Fruit fly (Drosophila melanogaster) whole organism, pupa: ENCODE results near the gene CG11155.

Experiments
- CG15710 ChIP-seq: fragments of 200-800 bp; sonication (Bioruptor generic); optimal IDR thresholded peaks from 2 replicates; lab custom pipeline; 2018; ENCODE audit warnings: missing biosample characterization, mild to moderate bottlenecking, missing genetic modification characterization, moderate library complexity
- CG17806 ChIP-seq: fragments of 200-800 bp; sonication (Bioruptor generic); optimal IDR thresholded peaks from 2 replicates; lab custom pipeline; 2018; ENCODE audit warnings: missing biosample characterization, mild to moderate bottlenecking, missing genetic modification characterization, moderate library complexity
- CG8159 ChIP-seq: fragments of 200-800 bp; sonication (Bioruptor generic); optimal IDR thresholded peaks from 3 replicates; lab custom pipeline; 2018; ENCODE audit warnings: missing biosample characterization, mild to moderate bottlenecking, missing genetic modification characterization, moderate library complexity
- CG9948 ChIP-seq: fragments of 200-800 bp; sonication (Bioruptor generic); optimal IDR thresholded peaks from 2 replicates; lab custom pipeline; 2018; ENCODE audit warnings: missing biosample characterization, mild to moderate bottlenecking, missing genetic modification characterization, moderate library complexity
- EcR ChIP-seq: fragments of 200-800 bp; sonication (Bioruptor generic); optimal IDR thresholded peaks from 3 replicates; lab custom pipeline; 2019; ENCODE audit warnings: missing biosample characterization, missing genetic modification characterization, mild to moderate bottlenecking, moderate library complexity, missing genetic modification reagents

DNA sequence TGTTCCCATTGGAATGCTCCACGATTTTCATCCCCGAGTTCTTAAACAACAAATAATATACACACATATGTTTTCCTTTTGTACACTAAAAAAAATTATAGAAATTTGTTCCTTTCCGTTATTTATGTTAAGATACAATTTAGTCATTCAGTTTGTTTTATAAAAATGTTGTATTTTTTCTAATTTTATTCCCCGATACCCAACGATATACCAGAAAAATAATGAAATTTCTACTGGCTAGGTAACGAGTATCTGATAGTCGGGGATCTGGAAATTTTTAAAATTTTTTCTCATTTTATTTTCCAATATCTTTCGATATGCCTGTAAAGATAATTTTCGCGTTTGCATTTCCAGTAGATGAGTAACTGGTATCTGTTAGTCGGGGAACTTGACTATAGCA, 33.0 kb upstream of the CG11155 start:
- TF ChIP-seq EcR (GFP tag; lab: Kevin White, UChicago) (no peak), CG8159 (tag; lab: Kevin White, UChicago) (no peak), CG9948 (tag; lab: Kevin White, UChicago) (no peak), CG17806 (tag; lab: Kevin White, UChicago) (no peak), CG15710 (tag; lab: Kevin White, UChicago) (no peak)
